Fruit fly (Drosophila melanogaster) whole organism: ENCODE results near the gene CG46059.

ENCODE experiments used
- CG8478 ChIP-seq: fragments of >200 bp; optimal IDR thresholded peaks from 2 replicates; lab custom pipeline; 2018; ENCODE audit warnings: inconsistent platforms
- Dll ChIP-seq: fragments of >200 bp; optimal IDR thresholded peaks from 2 replicates; lab custom pipeline; 2017
- EcR ChIP-seq, 2 experiments: fragments of >200 bp; optimal IDR thresholded peaks; 2 replicates each; lab custom pipeline; 2017; ENCODE audit warnings: missing biosample characterization in 2 of 2, missing genetic modification characterization in 2 of 2, missing genetic modification reagents in 2 of 2
- pan ChIP-seq: fragments of >200 bp; optimal IDR thresholded peaks from 2 replicates; lab custom pipeline; 2017
- psq ChIP-seq: fragments of >200 bp; optimal IDR thresholded peaks from 2 replicates; lab custom pipeline; 2017
- usp ChIP-seq: fragments of >200 bp; optimal IDR thresholded peaks from 2 replicates; lab custom pipeline; 2017; ENCODE audit warnings: missing biosample characterization, missing genetic modification characterization, mixed read lengths

CG46059 gene

DNA sequence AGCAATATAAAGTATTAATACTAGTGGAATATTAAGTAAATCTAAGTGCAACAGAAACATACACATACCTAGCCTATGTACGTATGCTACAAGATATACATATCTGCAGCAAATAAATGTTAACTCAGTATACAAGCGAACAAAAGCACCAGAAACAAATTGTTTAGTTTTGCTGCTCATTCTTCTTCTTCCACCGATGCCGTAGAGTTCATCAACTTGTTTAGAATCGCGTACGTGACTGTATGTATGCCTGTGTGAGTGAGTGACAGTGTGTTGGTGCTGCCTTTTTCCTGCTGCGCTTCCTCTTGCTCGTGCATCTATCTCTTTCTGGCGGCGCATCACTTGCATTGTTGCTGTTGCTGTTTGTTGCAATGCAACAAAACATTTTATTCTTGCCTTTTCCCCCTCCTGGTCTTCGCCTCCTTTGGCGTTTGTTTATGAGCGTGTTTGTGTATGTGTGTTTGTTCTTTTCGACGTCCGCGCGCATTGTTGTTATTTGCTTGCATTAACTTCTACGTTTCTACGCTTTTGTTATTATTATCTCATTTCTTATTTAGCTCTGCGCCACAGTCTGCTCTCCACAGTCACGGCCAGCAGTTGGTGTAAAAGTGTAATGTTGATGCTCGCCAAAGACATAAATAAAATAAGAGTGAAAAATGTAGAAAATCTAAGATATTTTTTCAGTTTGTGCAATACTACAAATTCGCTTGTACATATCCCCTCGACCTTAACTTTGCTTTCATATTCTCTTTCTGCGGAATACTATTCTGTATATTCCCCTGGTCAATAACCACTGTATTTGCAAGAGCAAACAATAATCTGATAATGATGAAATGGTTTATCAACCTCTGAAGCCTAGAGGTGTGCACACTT, 24.7 kb downstream of the CG46059 start:
- TF ChIP-seq pan (lab: Kevin White, UChicago), result no peak
- TF ChIP-seq EcR (GFP tag; optimal IDR thresholded peaks at IDR 0.05; lab: Kevin White, UChicago), result peak; percentile 48 to 86

DNA sequence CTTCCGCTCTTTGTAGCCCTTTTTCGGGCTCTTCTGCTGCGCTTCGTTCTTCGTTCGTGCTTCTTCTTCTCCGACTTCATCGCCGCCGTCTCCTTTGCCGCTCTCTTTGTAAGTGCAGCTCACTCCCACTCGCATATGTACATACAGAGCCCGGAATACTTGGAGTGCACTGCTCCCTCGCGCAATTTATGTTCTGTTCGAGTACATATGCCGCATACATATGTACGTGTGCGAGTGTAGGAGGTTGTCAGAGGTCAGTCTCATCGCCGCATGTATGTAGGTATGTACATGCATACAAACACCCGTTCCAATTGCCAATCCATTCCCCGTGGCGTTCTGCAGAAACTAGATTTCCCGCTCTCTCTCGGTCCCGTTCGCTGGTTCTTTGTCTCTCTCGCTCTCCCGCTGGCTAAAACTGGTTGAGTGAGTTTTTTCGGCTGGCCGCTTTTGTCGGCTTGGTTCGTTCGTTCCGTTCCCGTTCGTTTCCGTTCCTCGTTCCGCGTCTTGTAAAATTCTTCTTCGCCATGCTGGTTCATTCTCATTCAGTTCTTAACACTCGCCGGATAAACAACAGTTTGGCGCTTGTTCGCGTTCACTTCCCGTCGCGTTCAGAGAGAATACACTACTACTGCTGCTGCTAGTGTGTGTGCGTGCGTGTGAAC, 25.5 kb downstream of the CG46059 start:
- peak; percentile 82 for TF ChIP-seq Dll (lab: Kevin White, UChicago)
- no peak for TF ChIP-seq psq (lab: Kevin White, UChicago)
- TF ChIP-seq EcR (GFP tag; optimal IDR thresholded peaks at IDR 0.05; lab: Kevin White, UChicago), result peak; percentile 32 to 86
- TF ChIP-seq pan (lab: Kevin White, UChicago), result no peak

DNA sequence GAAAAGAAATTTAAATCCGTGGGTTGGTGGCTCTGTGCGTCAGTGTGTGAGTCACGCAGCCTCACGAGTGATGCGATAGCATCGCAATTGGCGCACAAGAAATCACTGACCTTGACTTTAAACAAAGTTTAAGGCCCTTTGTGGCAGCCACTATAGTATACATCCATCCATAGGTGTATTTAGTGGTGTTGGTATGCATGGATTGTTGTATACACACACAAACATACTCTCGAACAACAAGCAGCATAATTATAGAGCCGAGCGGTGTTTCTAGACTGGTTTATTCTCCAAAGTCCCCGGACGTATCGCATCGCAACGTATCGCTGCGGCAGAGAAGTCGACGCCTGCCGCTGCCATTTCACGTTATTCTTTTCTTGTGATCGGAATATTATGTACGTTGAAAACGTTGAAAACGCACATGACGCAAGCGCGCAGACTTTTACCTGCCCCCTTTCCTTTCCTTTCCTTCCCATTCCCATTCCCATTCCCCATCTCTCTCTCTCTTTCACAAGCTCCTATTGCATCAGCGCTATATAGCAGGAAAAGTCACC, 26.8 kb downstream of the CG46059 start:
- TF ChIP-seq EcR (GFP tag; optimal IDR thresholded peaks at IDR 0.05; lab: Kevin White, UChicago), result peak in 1 of 2 experiments; percentile 81
- no peak for TF ChIP-seq Dll (lab: Kevin White, UChicago)
- TF ChIP-seq usp (GFP tag; lab: Kevin White, UChicago), result no peak
- TF ChIP-seq pan (lab: Kevin White, UChicago), result no peak
- no peak for TF ChIP-seq CG8478 (lab: Kevin White, UChicago)
- TF ChIP-seq psq (lab: Kevin White, UChicago), result no peak

DNA sequence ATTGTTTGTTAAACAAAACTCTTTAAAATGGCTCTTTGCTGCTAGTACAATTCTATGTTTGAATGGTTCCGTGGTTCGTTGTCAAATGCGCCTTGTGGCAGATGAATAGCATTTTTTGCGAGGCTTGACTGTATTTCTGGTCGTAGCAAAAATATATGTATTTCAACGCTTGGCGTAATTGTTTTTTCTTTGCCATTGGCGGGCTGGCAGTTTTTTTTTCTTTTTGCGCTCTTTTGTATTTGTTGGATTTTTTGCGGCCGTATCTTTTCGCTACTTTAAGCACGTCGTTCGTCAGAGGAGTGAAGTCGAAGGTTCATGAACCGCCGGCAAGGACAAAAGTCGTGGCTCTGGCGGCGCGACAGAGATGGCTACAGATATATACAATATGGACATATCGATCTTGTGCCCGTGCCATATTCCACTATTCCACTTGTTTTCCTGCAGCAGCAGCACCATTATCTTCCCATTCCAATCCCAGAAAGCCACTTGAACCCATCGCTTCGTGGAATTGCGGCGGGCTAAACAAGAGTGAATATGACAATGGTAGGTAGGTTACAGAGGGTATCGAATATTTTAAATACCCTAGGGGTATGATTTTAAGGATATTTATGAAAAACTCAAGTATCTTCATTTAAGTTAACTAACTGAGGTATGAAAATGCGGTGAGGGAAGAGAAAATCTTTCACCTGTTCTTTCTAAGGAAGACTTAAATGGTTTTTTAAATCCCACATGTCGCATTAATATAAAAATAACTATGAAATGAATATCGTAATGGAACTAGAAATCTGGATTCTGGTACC, 27.4 kb downstream of the CG46059 start:
- TF ChIP-seq pan (lab: Kevin White, UChicago) (no peak), psq (lab: Kevin White, UChicago) (no peak), Dll (lab: Kevin White, UChicago) (no peak), CG8478 (lab: Kevin White, UChicago) (no peak), usp (GFP tag; lab: Kevin White, UChicago) (no peak), EcR (GFP tag; optimal IDR thresholded peaks at IDR 0.05; lab: Kevin White, UChicago) (peak in 1 of 2 experiments; percentile 67)

DNA sequence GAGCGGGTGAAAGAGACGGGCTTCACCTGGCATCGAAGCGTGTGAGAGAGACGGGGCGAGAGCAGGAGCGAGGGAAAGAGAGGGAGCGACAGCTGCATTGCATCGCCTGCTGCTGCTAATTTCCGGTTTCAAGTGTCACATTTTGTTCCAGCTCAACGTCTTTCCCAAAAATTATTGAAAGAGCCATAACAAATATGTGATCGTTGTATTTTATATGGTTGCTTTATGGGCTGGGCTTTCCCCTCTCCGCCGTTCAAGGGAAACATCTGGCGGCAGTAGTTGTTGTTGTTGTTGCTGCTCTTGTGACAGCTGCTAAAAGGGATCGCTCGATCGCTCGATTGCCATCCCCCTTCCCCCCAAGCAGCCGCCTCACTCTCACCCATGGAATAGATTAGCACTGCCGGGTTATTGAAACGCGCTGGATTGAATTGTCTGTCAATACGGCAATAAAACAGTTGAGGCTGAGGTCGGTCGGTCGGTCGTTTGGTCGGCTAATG, 28.6 kb downstream of the CG46059 start:
- no peak for TF ChIP-seq usp (GFP tag; lab: Kevin White, UChicago)
- TF ChIP-seq psq (lab: Kevin White, UChicago), result no peak
- TF ChIP-seq pan (lab: Kevin White, UChicago), result no peak
- TF ChIP-seq Dll (lab: Kevin White, UChicago), result no peak
- TF ChIP-seq EcR (GFP tag; optimal IDR thresholded peaks at IDR 0.05; lab: Kevin White, UChicago), result peak in 1 of 2 experiments; percentile 52

DNA sequence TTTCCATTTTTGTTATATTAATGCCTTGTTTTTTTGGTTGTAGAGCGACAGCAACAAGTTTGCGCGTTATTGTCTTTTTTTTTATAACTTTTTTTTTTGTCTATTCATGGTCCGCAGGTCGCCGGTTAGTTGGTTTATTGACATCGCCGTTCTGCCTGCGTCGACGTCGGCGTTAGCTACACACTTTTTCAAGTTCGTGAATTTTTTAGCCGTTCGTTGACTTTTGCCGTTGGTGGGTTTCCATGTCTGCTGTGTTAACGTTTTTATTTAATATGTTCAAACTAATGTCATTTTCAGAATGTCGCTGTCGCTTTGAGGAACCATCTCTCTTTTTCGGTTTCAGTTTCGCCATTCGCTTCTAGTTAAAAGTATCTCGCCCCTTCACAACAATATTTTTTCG, 36.9 kb downstream of the CG46059 start:
- TF ChIP-seq EcR (GFP tag; optimal IDR thresholded peaks at IDR 0.05; lab: Kevin White, UChicago), result no peak
- no peak for TF ChIP-seq usp (GFP tag; lab: Kevin White, UChicago)
- TF ChIP-seq psq (lab: Kevin White, UChicago), result no peak
- TF ChIP-seq Dll (lab: Kevin White, UChicago), result no peak
- TF ChIP-seq pan (lab: Kevin White, UChicago), result no peak
- no peak for TF ChIP-seq CG8478 (lab: Kevin White, UChicago)

DNA sequence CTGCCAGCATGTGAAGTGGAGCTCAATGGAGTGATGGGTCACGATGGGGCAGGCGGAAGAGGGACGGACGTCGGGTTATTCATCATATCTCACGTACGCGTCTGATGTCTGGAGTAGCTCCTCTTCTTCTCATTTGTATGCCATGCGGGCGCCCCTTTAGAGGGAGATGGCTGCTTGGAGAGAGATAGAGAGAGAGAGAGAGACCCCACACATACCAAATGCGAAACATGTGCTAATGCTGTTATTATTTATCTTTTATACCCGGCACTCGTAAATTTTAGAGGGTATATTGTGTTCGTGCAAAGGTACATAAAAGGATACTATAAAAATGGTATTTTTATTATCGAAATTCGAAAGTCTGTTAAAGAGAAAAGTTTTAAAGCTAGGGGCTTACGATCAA, 37.5 kb downstream of the CG46059 start:
- TF ChIP-seq pan (lab: Kevin White, UChicago), result no peak
- no peak for TF ChIP-seq Dll (lab: Kevin White, UChicago)
- TF ChIP-seq psq (lab: Kevin White, UChicago), result no peak
- no peak for TF ChIP-seq EcR (GFP tag; optimal IDR thresholded peaks at IDR 0.05; lab: Kevin White, UChicago)
- TF ChIP-seq CG8478 (lab: Kevin White, UChicago), result no peak
- TF ChIP-seq usp (GFP tag; lab: Kevin White, UChicago), result no peak

DNA sequence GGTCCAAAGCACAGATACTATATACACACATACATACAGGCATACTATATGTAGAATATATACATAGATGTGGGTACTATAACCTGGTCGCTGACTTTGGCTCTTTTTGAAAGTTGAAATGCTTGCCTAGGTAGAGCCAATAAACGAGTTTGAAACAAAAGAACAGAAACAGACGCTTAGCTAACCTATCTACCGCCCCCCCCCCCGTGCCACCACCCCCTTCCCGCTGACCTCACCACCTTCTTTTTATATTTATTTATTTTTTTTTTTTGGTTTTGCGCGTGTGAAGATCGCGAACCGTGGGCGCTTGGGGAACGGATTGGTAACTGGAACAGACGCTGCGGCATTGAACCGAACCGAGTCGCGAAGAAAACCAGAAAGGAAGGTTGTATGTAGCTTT, 39.5 kb downstream of the CG46059 start:
- no peak for TF ChIP-seq Dll (lab: Kevin White, UChicago)
- TF ChIP-seq EcR (GFP tag; optimal IDR thresholded peaks at IDR 0.05; lab: Kevin White, UChicago), result no peak

DNA sequence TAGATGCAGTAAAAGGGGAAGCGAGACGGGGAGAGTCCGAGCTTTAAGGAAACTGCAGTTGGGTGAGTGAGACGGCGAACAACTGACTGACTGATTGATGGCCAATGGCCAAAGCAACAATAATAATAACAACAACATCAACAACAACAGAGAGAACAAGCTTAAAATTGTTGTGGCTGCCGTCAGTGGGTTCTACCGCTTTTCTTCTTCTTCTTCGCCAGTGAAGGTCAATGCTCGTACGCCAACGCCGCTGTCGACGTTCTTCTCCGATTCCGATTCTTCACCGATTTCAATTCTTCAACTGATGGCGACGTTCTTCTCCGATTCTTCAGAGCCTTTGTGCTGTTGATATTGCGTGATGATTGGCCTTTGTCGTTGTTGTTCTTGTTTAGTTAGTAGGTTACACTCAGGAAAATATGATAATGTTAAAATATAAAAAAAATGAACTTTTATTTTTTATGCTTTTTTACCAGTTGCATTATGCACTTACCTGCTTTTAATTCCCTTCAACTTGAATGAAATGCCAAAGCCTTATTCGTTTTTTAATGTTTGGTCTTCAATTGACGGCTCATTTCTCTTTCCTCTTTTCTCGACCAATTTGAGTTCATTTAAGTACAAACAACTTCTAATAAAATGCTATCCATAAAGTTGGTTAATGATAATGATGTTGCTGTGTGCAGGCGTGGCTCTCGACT, 41.3 kb downstream of the CG46059 start:
- TF ChIP-seq CG8478 (lab: Kevin White, UChicago) (peak; percentile 31), EcR (GFP tag; optimal IDR thresholded peaks at IDR 0.05; lab: Kevin White, UChicago) (peak; percentile 85), psq (lab: Kevin White, UChicago) (no peak), pan (lab: Kevin White, UChicago) (no peak), Dll (lab: Kevin White, UChicago) (no peak), usp (GFP tag; lab: Kevin White, UChicago) (no peak)

DNA sequence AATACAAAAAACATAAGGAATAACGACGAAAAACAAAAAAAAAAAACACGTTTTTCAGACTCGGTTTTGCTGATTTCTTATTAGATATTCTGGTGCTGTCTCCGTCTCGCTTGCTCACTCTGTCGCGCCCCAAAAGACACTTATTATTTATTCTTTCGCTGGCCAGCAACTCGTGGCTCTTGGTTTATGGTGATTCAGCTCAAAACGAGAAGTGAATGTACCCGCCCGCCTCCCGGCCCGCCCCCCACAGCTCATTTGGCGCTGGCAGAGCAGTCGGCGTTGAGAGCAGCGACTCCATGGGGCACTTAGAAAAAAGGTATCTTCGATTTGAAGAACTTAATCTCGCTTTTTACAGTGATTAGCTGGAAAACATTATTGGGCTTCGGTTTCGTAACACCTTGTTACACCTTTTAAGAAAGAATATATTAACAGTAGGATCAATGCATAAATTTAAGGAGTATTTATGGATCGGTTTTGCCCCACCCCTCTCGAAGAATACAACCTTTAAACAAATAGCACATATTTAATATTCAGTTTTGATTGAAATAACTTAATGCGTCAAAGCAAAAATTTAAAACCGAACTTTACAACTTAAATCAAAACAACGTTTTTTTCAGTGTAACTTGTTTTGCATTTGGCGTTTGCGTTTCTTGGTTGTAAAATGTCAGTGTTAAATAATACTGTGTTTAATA, 42.0 kb downstream of the CG46059 start:
- TF ChIP-seq Dll (lab: Kevin White, UChicago) (peak; percentile 49), EcR (GFP tag; optimal IDR thresholded peaks at IDR 0.05; lab: Kevin White, UChicago) (no peak)
